Fruit fly (Drosophila melanogaster): ENCODE data around the gene CG43127.

DNA sequence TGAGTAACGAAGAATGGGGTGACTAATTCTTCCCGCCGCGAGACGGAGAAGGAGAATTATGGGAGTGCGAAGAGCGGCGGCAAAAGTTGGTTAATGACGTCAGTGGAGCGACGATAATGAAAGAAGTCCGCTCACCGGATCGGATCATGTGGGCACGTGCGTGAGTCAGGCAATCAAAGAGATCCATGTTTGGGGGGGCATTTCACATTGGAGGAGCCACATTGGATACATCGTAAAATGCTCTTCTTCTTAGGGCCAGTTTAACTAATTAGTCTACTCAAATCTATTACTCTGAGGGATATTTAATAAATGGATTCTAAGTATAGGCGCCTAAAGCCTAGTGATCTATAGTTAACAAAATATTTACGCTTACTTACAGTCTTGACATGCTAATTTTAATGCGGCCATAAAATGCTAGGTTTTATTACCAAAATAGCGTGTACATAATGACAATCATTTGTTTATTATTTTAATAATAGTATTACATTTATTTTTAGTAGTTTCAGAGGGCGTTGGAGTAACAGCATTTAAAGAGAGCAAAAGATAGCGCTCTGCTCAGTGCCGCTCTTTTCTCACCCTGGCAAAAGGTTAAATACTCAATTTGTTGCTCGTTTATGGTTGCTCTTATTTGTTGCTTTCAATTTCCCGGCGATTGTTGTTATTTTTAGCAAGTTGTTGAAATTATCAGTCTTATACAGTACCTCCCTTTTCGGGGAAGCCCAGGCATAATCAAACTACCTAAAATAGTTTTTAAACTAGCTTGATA is 33.1 kb upstream of the CG43127 start:
- TF ChIP-seq CG8478 (optimal IDR thresholded peaks at IDR 0.05) (no peak), CTCF (optimal IDR thresholded peaks at IDR 0.05) (no peak)
